Fruit fly (Drosophila melanogaster) Kc167 (cell line): Measurements from ENCODE around the gene Efhc1.1.

Experiments used
- Myc ChIP-seq: fragments of >200 bp; optimal IDR thresholded peaks from 2 replicates; lab custom pipeline; 2017; ENCODE audit warnings: missing external identifiers
- Sin3A ChIP-seq: fragments of >200 bp; optimal IDR thresholded peaks from 2 replicates; lab custom pipeline; 2018; ENCODE audit warnings: missing external identifiers
- h ChIP-seq: fragments of >200 bp; optimal IDR thresholded peaks from 3 replicates; lab custom pipeline; 2018; ENCODE audit warnings: missing external identifiers
- insv ChIP-seq: fragments of >200 bp; optimal IDR thresholded peaks from 3 replicates; lab custom pipeline; 2018; ENCODE audit warnings: missing external identifiers
- psq ChIP-seq: fragments of >200 bp; optimal IDR thresholded peaks from 2 replicates; lab custom pipeline; 2017; ENCODE audit warnings: missing external identifiers
- ttk ChIP-seq: sonication (Bioruptor generic); optimal IDR thresholded peaks from 2 replicates; lab custom pipeline; 2017; ENCODE audit warnings: missing external identifiers

The Efhc1.1 gene

DNA sequence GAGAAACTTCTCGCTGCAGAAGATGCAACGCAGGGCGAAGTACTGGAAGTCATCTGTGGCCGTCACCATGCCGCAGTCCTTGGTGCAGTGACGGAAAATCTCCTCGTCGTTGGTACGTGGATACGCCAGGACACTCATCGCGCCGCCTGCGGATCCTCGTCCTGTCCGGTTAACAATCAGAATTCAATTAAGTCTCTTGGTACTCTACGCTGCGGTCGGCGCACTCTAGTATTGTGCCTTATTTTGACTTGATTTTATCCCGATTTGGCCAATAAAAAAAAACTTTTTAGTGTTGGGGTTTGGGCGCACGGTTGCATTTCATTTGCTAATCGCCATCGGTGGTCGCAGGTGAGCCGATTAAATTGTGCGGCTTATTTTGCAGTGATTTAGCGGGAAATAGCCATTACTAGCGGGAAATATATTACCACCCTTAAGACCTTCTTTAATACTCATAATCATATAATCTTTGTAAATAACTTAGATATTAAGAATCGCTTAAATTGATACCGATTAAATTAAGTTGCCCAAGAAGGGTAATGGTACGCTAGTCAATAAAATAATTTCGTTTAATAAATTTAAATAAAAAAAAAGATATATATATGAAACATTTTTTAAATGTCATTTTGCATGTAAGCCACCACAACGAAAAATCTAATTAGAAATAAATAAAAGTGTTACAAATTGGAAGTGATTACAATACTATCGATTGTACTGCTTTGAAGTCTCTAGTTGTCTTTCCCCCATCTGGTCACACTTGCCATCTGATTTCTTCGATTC is 37.4 kb downstream of the Efhc1.1 start, which contains the start of the genes CG8944 and CCT6:
Gene CG8944, minus strand, starts transcription at position 327 of the 777 bp plus-strand sequence.
Gene CCT6, plus strand, starts transcription at position 744 of the 777 bp plus-strand sequence.
- TF ChIP-seq Sin3A (lab: Kevin White, UChicago) (no peak), ttk (lab: Kevin White, UChicago) (no peak), h (no peak), Myc (lab: Kevin White, UChicago) (no peak), insv (lab: Kevin White, UChicago) (no peak), psq (lab: Kevin White, UChicago) (no peak)

DNA sequence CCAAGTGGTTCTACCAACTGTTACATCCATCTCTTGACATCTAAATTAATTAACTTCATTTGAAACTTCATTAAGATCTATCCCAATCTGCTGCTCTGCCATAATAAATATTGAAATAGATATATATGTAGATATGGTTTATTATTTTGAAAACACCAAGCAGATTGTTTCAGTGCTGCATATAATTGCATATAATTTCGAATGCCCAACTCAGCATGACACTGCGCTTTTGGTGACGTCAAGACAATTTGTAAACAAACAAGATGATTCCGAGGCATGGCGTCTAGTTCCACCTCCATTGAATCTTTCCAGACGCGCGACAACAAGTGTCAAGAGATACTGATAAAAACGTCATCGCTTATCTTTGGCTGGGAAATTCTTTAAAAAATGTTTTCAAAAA is 42.6 kb downstream of the Efhc1.1 start:
- TF ChIP-seq insv (lab: Kevin White, UChicago) (no peak), h (no peak), ttk (lab: Kevin White, UChicago) (no peak)

DNA sequence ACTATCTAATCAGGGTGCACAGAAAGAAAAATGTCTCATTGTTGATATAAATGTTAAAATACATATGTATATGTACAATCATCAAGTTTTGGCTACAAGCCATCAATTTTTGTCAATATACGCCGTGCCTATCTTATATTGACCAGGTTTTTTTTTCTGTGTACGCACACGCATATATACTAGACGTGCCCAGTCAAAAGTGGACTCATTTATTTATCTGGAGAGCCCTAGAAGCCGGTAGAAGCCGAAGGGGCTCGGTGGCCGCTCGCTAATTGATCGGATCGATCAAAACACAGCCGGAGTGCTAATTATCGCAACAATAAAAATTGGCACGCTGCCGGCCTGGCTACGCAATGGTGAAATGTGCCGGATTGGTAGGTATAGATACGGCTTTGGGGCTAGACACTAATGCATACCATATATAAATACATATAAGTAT is 43.2 kb downstream of the Efhc1.1 start:
- no peak for TF ChIP-seq Sin3A (lab: Kevin White, UChicago)
- TF ChIP-seq Myc (lab: Kevin White, UChicago) = no peak
- TF ChIP-seq ttk (lab: Kevin White, UChicago) = no peak
- TF ChIP-seq insv (lab: Kevin White, UChicago) = no peak
- no peak for TF ChIP-seq h
- no peak for TF ChIP-seq psq (lab: Kevin White, UChicago)

- TF ChIP-seq Sin3A (lab: Kevin White, UChicago) (no peak), Myc (lab: Kevin White, UChicago) (no peak), h (no peak), insv (lab: Kevin White, UChicago) (no peak), psq (lab: Kevin White, UChicago) (no peak), ttk (lab: Kevin White, UChicago) (no peak)
These were observed 44.5 kb downstream of the Efhc1.1 start, which contains the start of the genes CG11679 and CG8206 for dm6 chrX:15738890-15739550. CG11679 (minus strand) TSS chrX:15738954. CG8206 (plus strand) TSS chrX:15739230.

DNA sequence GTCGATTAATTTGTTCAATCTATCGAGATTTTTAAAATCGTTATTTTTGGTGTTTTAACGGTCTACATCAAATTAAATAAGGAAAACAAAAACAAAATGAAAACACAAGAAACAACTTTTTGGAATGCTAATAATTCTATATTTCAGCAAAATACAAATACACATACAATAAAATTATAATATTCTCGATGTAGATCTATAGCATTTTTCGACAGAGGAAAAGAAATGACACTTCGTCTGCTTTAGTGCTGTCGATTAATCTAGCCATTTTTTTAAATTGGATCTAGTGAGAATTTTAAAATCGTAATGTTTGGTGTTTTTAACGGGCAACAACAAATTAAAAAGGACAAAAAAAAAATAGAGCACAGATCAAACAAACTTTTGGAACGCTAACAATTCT is 46.4 kb downstream of the Efhc1.1 start, which contains the start of gene Arp6:
Gene Arp6, minus strand, starts transcription at position 11 of the 400 bp plus-strand sequence.
- TF ChIP-seq Sin3A (lab: Kevin White, UChicago) (no peak), h (no peak), psq (lab: Kevin White, UChicago) (no peak), insv (lab: Kevin White, UChicago) (no peak), Myc (lab: Kevin White, UChicago) (no peak), ttk (lab: Kevin White, UChicago) (no peak)

DNA sequence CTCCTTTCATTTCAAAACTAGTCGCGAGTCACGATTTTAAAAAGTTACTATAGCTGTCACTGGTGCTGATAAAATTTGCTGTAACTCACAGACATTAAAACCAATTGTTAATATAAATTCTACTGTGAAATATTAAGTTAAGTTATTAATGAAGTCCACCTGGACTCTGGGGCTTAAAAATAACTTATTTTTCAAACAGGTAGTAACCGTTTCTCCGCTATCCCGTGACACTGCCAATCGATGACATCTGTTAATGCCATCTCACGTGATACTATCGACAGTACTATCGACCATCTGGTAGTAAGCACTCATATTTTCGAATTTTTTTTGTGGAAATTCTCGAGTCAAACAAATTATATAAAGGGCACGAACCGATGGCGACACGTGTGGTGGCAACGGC is 49.5 kb downstream of the Efhc1.1 start, which contains the start of the genes CG12379 and MagR:
Gene CG12379, minus strand, starts transcription at position 2 of the 400 bp plus-strand sequence.
Gene MagR, plus strand, starts transcription at position 276 of the 400 bp plus-strand sequence.
- TF ChIP-seq Myc (lab: Kevin White, UChicago) (no peak), h (no peak), insv (lab: Kevin White, UChicago) (no peak), Sin3A (lab: Kevin White, UChicago) (no peak), ttk (lab: Kevin White, UChicago) (no peak), psq (lab: Kevin White, UChicago) (no peak)

DNA sequence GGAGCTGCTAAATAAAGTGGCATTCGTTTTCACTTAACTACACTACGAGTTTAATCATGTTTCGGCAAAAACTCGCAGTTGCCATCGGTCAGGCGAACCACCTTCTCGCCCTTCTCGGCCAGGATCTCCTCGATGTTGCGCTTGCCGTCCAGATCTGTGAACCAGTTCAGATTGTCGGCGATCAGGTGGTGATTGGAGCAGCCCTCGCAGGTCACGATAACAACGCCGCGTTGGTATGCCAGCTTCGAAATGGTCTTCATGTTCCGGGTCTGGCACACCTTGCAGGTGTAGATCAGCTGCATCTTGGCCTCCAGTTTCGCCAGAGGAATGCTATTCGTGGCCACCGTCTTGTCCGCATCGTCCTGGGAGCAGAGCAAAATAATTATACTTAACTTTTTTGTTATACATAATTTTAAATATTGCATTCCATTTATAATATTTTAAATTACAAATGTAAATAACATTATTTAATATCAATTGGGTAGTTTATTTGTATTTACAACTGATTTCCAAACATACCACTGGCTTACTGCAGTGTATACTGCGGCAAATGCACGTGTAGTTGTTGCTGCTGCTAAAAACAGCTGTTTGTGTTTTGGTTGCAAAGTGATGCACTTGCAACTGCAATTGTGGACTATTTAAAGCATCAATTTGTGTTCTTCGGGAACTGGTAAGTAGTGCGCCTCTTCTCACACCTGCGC is 50.2 kb downstream of the Efhc1.1 start:
- TF ChIP-seq psq (lab: Kevin White, UChicago) (no peak), insv (lab: Kevin White, UChicago) (no peak), ttk (lab: Kevin White, UChicago) (no peak), Myc (lab: Kevin White, UChicago) (no peak)

dm6 chrX:15731968-15732367 is 51.5 kb downstream of the Efhc1.1 start, which contains the start of gene CG8191:
CG8191 (plus strand) TSS chrX:15732178.
- TF ChIP-seq h = no peak
- no peak for TF ChIP-seq psq (lab: Kevin White, UChicago)
- TF ChIP-seq Sin3A (lab: Kevin White, UChicago) = no peak
- no peak for TF ChIP-seq ttk (lab: Kevin White, UChicago)
- no peak for TF ChIP-seq insv (lab: Kevin White, UChicago)
- no peak for TF ChIP-seq Myc (lab: Kevin White, UChicago)
